Fruit fly (Drosophila melanogaster): ENCODE measurements around the gene CG31368.

- TF ChIP-seq Mad (GFP tag; optimal IDR thresholded peaks at IDR 0.05) (no peak), CG4360 (GFP tag; IDR thresholded peaks at IDR 0.05) (no peak)
These were observed 23.5 kb upstream of the CG31368 start for dm6 chr3R:11859103-11859502.

All from whole organism, embryonic.